Fruit fly (Drosophila melanogaster) whole organism, prepupa: ENCODE results near the gene CG7304.

ENCODE experiments used
- CG10631 ChIP-seq: fragments of 200-800 bp; sonication (Bioruptor generic); optimal IDR thresholded peaks from 2 replicates; lab custom pipeline; 2016; ENCODE audit warnings: missing biosample characterization, missing genetic modification characterization
- CG10669 ChIP-seq: fragments of 200-800 bp; sonication (Bioruptor generic); optimal IDR thresholded peaks from 3 replicates; lab custom pipeline; 2018; ENCODE audit warnings: missing biosample characterization, mild to moderate bottlenecking, missing genetic modification characterization, moderate library complexity
- CG11294 ChIP-seq: fragments of 200-800 bp; sonication (Bioruptor generic); IDR thresholded peaks from 2 replicates; pipeline ENCODE4 v1.3.6; 2022; ENCODE audit warnings: missing biosample characterization, missing genetic modification characterization
- CG11902 ChIP-seq: fragments of 200-800 bp; sonication (Bioruptor generic); optimal IDR thresholded peaks from 3 replicates; lab custom pipeline; 2016; ENCODE audit warnings: missing biosample characterization, missing genetic modification characterization
- CG15336 ChIP-seq: fragments of 200-800 bp; sonication (Bioruptor generic); IDR thresholded peaks from 2 replicates; pipeline ENCODE4 v1.3.6; 2022; ENCODE audit warnings: missing biosample characterization, missing genetic modification characterization
- CG1621 ChIP-seq: fragments of 200-800 bp; sonication (Bioruptor generic); optimal IDR thresholded peaks from 3 replicates; lab custom pipeline; 2018; ENCODE audit warnings: missing biosample characterization, mild to moderate bottlenecking, missing genetic modification characterization
- CG16779 ChIP-seq: fragments of 200-800 bp; sonication (Bioruptor generic); optimal IDR thresholded peaks from 3 replicates; lab custom pipeline; 2017; ENCODE audit warnings: missing biosample characterization, mild to moderate bottlenecking, missing genetic modification characterization
- CG3032 ChIP-seq: fragments of 200-800 bp; optimal IDR thresholded peaks from 2 replicates; lab custom pipeline; 2019; ENCODE audit warnings: missing biosample characterization, mild to moderate bottlenecking, missing genetic modification characterization, moderate library complexity
- CG31627 ChIP-seq: fragments of 200-800 bp; sonication (Bioruptor generic); optimal IDR thresholded peaks from 3 replicates; lab custom pipeline; 2016; ENCODE audit warnings: missing biosample characterization, missing genetic modification characterization
- CG32006 ChIP-seq: fragments of 200-800 bp; sonication (Bioruptor generic); optimal IDR thresholded peaks from 3 replicates; lab custom pipeline; 2017; ENCODE audit warnings: missing biosample characterization, mild to moderate bottlenecking, missing genetic modification characterization
- CG34406 ChIP-seq: fragments of 200-800 bp; sonication (Bioruptor generic); optimal IDR thresholded peaks from 3 replicates; lab custom pipeline; 2016; ENCODE audit warnings: missing biosample characterization, missing genetic modification characterization
- CG3919 ChIP-seq: fragments of 200-800 bp; sonication (Bioruptor generic); optimal IDR thresholded peaks from 3 replicates; lab custom pipeline; 2016; ENCODE audit warnings: missing biosample characterization, missing genetic modification characterization
- CG6163 ChIP-seq: fragments of 200-800 bp; sonication (Bioruptor generic); IDR thresholded peaks from 3 replicates; pipeline ENCODE4 v1.3.6; 2022; ENCODE audit warnings: missing biosample characterization, missing genetic modification characterization
- CG6276 ChIP-seq: fragments of 200-800 bp; sonication (Bioruptor generic); optimal IDR thresholded peaks from 2 replicates; lab custom pipeline; 2017; ENCODE audit warnings: missing biosample characterization, mild to moderate bottlenecking, missing genetic modification characterization
- CG6792 ChIP-seq: fragments of 200-800 bp; sonication (Bioruptor generic); optimal IDR thresholded peaks from 3 replicates; lab custom pipeline; 2016; ENCODE audit warnings: missing biosample characterization, missing genetic modification characterization
- CG6808 ChIP-seq: fragments of 200-800 bp; sonication (Bioruptor generic); optimal IDR thresholded peaks from 3 replicates; lab custom pipeline; 2017; ENCODE audit warnings: missing biosample characterization, missing genetic modification characterization, mild to moderate bottlenecking, moderate library complexity, missing genetic modification reagents
- CG6854 ChIP-seq: fragments of 200-800 bp; sonication (Bioruptor generic); optimal IDR thresholded peaks from 2 replicates; lab custom pipeline; 2017; ENCODE audit warnings: missing biosample characterization, mild to moderate bottlenecking, missing genetic modification characterization
- CG7368 ChIP-seq: fragments of 200-800 bp; sonication (Bioruptor generic); optimal IDR thresholded peaks from 3 replicates; lab custom pipeline; 2016; ENCODE audit warnings: missing biosample characterization, missing genetic modification characterization
- CG8119 ChIP-seq: fragments of 200-800 bp; sonication (Bioruptor generic); IDR thresholded peaks from 3 replicates; pipeline ENCODE4 v1.3.6; 2022; ENCODE audit warnings: missing biosample characterization, missing genetic modification characterization
- CG8319 ChIP-seq: fragments of 200-800 bp; sonication (Bioruptor generic); optimal IDR thresholded peaks from 3 replicates; lab custom pipeline; 2016; ENCODE audit warnings: missing biosample characterization, missing genetic modification characterization
- CG8632 ChIP-seq: fragments of 200-800 bp; sonication (Bioruptor generic); optimal IDR thresholded peaks from 3 replicates; lab custom pipeline; 2016; ENCODE audit warnings: missing biosample characterization, missing genetic modification characterization
- CG9139 ChIP-seq: fragments of 200-800 bp; sonication (Bioruptor generic); optimal IDR thresholded peaks from 3 replicates; lab custom pipeline; 2017; ENCODE audit warnings: missing biosample characterization, mild to moderate bottlenecking, missing genetic modification characterization
- Eip75B ChIP-seq: fragments of 200-800 bp; sonication (Bioruptor generic); optimal IDR thresholded peaks from 3 replicates; lab custom pipeline; 2016; ENCODE audit warnings: missing biosample characterization, missing genetic modification characterization
- Eip93F ChIP-seq: fragments of 200-800 bp; sonication (Bioruptor generic); optimal IDR thresholded peaks from 2 replicates; lab custom pipeline; 2016; ENCODE audit warnings: missing biosample characterization, mild to moderate bottlenecking, missing genetic modification characterization
- Ets96B ChIP-seq: fragments of 200-800 bp; optimal IDR thresholded peaks from 2 replicates; lab custom pipeline; 2019; ENCODE audit warnings: missing biosample characterization, mild to moderate bottlenecking, missing genetic modification characterization, moderate library complexity
- Gug ChIP-seq: fragments of 200-800 bp; sonication (Bioruptor generic); IDR thresholded peaks from 2 replicates; pipeline ENCODE4 v1.3.6; 2022; ENCODE audit warnings: missing biosample characterization, missing genetic modification characterization
- Hr4 ChIP-seq: fragments of 200-800 bp; sonication (Bioruptor generic); optimal IDR thresholded peaks from 3 replicates; lab custom pipeline; 2016; ENCODE audit warnings: missing biosample characterization, missing genetic modification characterization
- Lpt ChIP-seq: fragments of 200-800 bp; sonication (Bioruptor generic); optimal IDR thresholded peaks from 3 replicates; lab custom pipeline; 2016; ENCODE audit warnings: missing biosample characterization, missing genetic modification characterization
- Met ChIP-seq: fragments of 200-800 bp; sonication (Bioruptor generic); optimal IDR thresholded peaks from 3 replicates; lab custom pipeline; 2016; ENCODE audit warnings: missing biosample characterization, missing genetic modification characterization
- OdsH ChIP-seq: fragments of 200-800 bp; sonication (Bioruptor generic); optimal IDR thresholded peaks from 3 replicates; lab custom pipeline; 2016; ENCODE audit warnings: missing biosample characterization, missing genetic modification characterization
- Smox ChIP-seq: fragments of 200-800 bp; sonication (Bioruptor generic); optimal IDR thresholded peaks from 3 replicates; lab custom pipeline; 2016; ENCODE audit warnings: missing biosample characterization, missing genetic modification characterization
- Sox14 ChIP-seq: fragments of 200-800 bp; sonication (Bioruptor generic); optimal IDR thresholded peaks from 3 replicates; lab custom pipeline; 2016; ENCODE audit warnings: missing biosample characterization, missing genetic modification characterization
- Sox15 ChIP-seq: fragments of 200-800 bp; sonication (Bioruptor generic); optimal IDR thresholded peaks from 3 replicates; lab custom pipeline; 2016; ENCODE audit warnings: missing biosample characterization, missing genetic modification characterization
- acj6 ChIP-seq: fragments of 200-800 bp; sonication (Bioruptor generic); optimal IDR thresholded peaks from 3 replicates; lab custom pipeline; 2016; ENCODE audit warnings: missing biosample characterization, missing genetic modification characterization
- cyc ChIP-seq: fragments of 200-800 bp; sonication (Bioruptor generic); optimal IDR thresholded peaks from 3 replicates; lab custom pipeline; 2016; ENCODE audit warnings: missing biosample characterization, missing genetic modification characterization
- dac ChIP-seq: fragments of 200-800 bp; sonication (Bioruptor generic); optimal IDR thresholded peaks from 2 replicates; lab custom pipeline; 2017; ENCODE audit warnings: missing biosample characterization, mild to moderate bottlenecking, missing genetic modification characterization
- eg ChIP-seq: fragments of 200-800 bp; sonication (Bioruptor generic); IDR thresholded peaks from 3 replicates; pipeline ENCODE4 v1.3.6; 2022; ENCODE audit warnings: missing biosample characterization, missing genetic modification characterization
- esn ChIP-seq: fragments of 200-800 bp; sonication (Bioruptor generic); optimal IDR thresholded peaks from 2 replicates; lab custom pipeline; 2016; ENCODE audit warnings: missing biosample characterization, mild to moderate bottlenecking, missing genetic modification characterization, moderate library complexity
- fd85E ChIP-seq: fragments of 200-800 bp; sonication (Bioruptor generic); optimal IDR thresholded peaks from 3 replicates; lab custom pipeline; 2016; ENCODE audit warnings: missing biosample characterization, missing genetic modification characterization
- fkh ChIP-seq: fragments of 200-800 bp; sonication (Bioruptor generic); optimal IDR thresholded peaks from 3 replicates; lab custom pipeline; 2017; ENCODE audit warnings: missing biosample characterization, mild to moderate bottlenecking, missing genetic modification characterization, moderate library complexity
- lz ChIP-seq: fragments of 200-800 bp; sonication (Bioruptor generic); optimal IDR thresholded peaks from 3 replicates; lab custom pipeline; 2016; ENCODE audit warnings: missing biosample characterization, missing genetic modification characterization
- net ChIP-seq: fragments of 200-800 bp; sonication (Bioruptor generic); optimal IDR thresholded peaks from 3 replicates; lab custom pipeline; 2016; ENCODE audit warnings: missing biosample characterization, missing genetic modification characterization
- pdm3 ChIP-seq: fragments of 200-800 bp; sonication (Bioruptor generic); optimal IDR thresholded peaks from 3 replicates; lab custom pipeline; 2016; ENCODE audit warnings: missing biosample characterization, missing genetic modification characterization
- salr ChIP-seq, 2 experiments: fragments of 200-800 bp; sonication (Bioruptor generic); optimal IDR thresholded peaks; 3 replicates each; lab custom pipeline; 2016 to 2018; ENCODE audit warnings: missing biosample characterization in 2 of 2, missing genetic modification characterization in 2 of 2, mild to moderate bottlenecking in 1 of 2
- spab ChIP-seq: fragments of 200-800 bp; sonication (Bioruptor generic); optimal IDR thresholded peaks from 2 replicates; lab custom pipeline; 2017; ENCODE audit warnings: missing biosample characterization, mild to moderate bottlenecking, missing genetic modification characterization, missing genetic modification reagents
- svp ChIP-seq: fragments of 200-800 bp; sonication (Bioruptor generic); peaks from one replicate; lab custom pipeline; 2016; ENCODE audit warnings: missing biosample characterization, missing genetic modification characterization
- topi ChIP-seq: fragments of 200-800 bp; sonication (Bioruptor generic); optimal IDR thresholded peaks from 3 replicates; lab custom pipeline; 2016; ENCODE audit warnings: missing biosample characterization, missing genetic modification characterization
- vri ChIP-seq: fragments of 200-800 bp; sonication (Bioruptor generic); optimal IDR thresholded peaks from 3 replicates; lab custom pipeline; 2016; ENCODE audit warnings: missing biosample characterization, mild to moderate bottlenecking, missing genetic modification characterization

Gene CG7304

DNA sequence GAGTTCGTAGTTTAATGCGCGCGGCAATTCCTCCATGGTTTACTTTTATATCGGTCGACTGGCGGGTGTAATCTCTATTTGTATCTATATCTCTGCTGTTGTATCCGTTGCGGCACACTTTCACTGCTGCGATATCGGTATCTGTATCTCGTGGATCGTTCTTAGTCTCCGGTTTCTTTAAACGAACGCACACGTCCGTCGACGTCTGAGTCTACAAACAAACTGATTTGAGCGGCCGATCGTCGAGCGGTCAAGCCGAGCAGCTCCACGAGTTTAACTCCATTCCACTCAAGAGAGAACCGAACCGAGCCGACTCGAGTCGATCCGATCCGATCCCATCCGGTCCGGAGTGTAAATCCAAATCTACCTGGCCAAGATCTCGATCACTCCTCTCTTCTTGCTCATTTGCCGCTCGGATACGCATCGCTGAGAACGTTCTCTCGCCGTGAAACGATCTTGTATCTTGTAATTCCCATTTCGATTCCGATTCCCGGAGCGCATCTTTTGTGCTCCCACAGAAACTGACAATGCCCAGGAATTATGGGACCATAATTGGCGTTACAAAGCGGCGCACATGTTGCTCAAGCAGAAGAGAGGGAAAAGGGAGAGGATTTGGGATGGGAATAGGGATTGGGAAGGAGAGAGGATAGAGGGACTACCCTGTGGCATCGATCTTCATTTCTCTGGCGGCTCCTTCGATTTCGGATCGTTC, 20.3 kb downstream of the CG7304 start, which contains the start of gene comm2 (continued):
- no peak for TF ChIP-seq CG31627 (GFP tag; lab: Kevin White, UChicago)
- no peak for TF ChIP-seq Smox (GFP tag; lab: Kevin White, UChicago)
- peak; percentile 30 for TF ChIP-seq CG16779

DNA sequence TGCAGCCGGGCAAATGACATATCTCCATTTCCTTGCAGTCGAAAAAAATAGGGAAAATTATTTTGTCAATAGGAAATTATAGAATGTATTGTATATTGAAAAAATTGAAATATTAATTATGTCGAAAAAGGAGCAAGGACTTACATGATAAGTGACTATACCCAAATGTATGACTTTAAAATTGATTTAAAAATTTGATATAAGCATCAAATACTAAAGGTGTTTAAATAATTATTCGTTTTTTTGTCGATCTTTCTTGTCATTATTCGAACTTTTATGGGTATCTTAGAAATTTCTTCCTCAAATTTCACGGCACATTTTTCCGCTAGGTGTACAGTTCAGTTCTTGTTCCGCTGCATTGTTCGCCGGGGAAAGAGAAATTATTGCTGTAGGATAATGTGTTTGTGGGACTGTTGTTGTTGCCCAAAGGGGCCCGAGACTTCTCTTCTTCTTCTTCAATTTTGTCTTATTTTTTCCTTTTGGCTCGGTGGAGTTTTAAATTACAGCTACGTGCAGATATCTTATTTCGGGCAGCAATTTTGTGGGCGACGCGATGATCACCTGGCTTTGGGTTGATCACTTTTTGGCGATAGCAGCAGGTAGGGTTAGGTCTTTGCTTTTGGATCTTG, 20.9 kb downstream of the CG7304 start:
- TF ChIP-seq CG6163 (GFP tag; lab: Robert Waterston, UW) (peak; percentile 34; the same call in 1 of the 3 replicates), svp (GFP tag; lab: Kevin White, UChicago) (peak; percentile 95), CG32006 (GFP tag; lab: Kevin White, UChicago) (peak; percentile 59), spab (GFP tag; lab: Kevin White, UChicago) (peak; percentile 66), Met (GFP tag; lab: Kevin White, UChicago) (peak; percentile 49), CG6792 (GFP tag; lab: Kevin White, UChicago) (peak; percentile 72), CG6276 (GFP tag; lab: Kevin White, UChicago) (no peak), Eip75B (GFP tag; lab: Kevin White, UChicago) (peak; percentile 73), Eip93F (GFP tag; lab: Kevin White, UChicago) (no peak), CG11902 (GFP tag; lab: Kevin White, UChicago) (peak; percentile 39), CG3919 (GFP tag; lab: Kevin White, UChicago) (peak; percentile 59), acj6 (GFP tag; lab: Kevin White, UChicago) (peak; percentile 85), CG1621 (tag; lab: Kevin White, UChicago) (no peak), dac (GFP tag; lab: Kevin White, UChicago) (no peak), CG7368 (GFP tag; lab: Kevin White, UChicago) (no peak), CG3032 (peak; percentile 74), fd85E (GFP tag; lab: Kevin White, UChicago) (no peak), CG34406 (GFP tag; lab: Kevin White, UChicago) (peak; percentile 77), lz (GFP tag; lab: Kevin White, UChicago) (peak; percentile 74), topi (GFP tag; lab: Kevin White, UChicago) (peak; percentile 87), pdm3 (peak; percentile 75), Hr4 (GFP tag; lab: Kevin White, UChicago) (no peak), esn (peak; percentile 91), fkh (GFP tag; lab: Kevin White, UChicago) (no peak), Lpt (GFP tag; lab: Kevin White, UChicago) (no peak), net (GFP tag; lab: Kevin White, UChicago) (peak; percentile 62), Sox15 (peak; percentile 54), Sox14 (GFP tag; lab: Kevin White, UChicago) (peak; percentile 81), Gug (no peak), CG8119 (GFP tag; lab: Robert Waterston, UW) (peak; percentile 56; the same call in 2 of the 3 replicates), CG8632 (GFP tag; lab: Kevin White, UChicago) (peak; percentile 80), eg (no peak), Ets96B (tag; lab: Kevin White, UChicago) (peak; percentile 85), CG10631 (GFP tag; lab: Kevin White, UChicago) (peak; percentile 83), vri (GFP tag; lab: Kevin White, UChicago) (peak; percentile 23), CG6808 (peak; percentile 79), CG15336 (GFP tag; lab: Robert Waterston, UW) (0 out of 2 replicates have a peak, but pooled peaks have one; percentile 10), CG9139 (GFP tag; lab: Kevin White, UChicago) (peak; percentile 33), CG8319 (peak; percentile 49), CG11294 (GFP tag; lab: Robert Waterston, UW) (no peak), OdsH (peak; percentile 80), cyc (GFP tag; lab: Kevin White, UChicago) (peak; percentile 75), CG6854 (peak; percentile 61), Smox (GFP tag; lab: Kevin White, UChicago) (peak; percentile 89), salr (GFP tag; optimal IDR thresholded peaks at IDR 0.05; lab: Kevin White, UChicago) (peak; percentile 20 to 83), CG31627 (GFP tag; lab: Kevin White, UChicago) (peak; percentile 82), CG10669 (GFP tag; lab: Kevin White, UChicago) (peak; percentile 41)
